ENCODE assay signal across 3 fruit fly cellular contexts in the genomic region with DNA sequence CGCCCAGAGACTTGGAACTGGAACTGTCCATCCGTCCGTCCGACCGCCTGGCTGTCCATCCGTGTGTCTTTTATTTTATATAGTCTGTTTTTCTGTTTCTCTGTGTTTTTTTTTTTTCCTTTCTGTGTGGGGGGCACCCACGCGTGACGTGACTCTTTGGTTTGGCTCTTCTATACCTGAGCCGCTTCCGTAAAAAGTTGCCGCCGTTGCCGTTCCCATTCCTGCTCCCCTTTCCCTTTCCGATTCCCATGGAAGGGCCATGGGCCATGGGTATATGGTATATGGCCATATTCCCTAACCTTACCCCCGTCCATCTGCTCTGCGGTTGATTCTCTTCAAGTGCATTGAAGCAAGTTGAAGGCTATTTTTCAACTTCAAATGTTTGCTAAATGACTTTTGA.
TF ChIP-seq lines count a peak whose summit lies in the region.

No protein-coding gene starts in this region.

- TF ChIP-seq CTCF in whole organism, embryonic (GFP tag; optimal IDR thresholded peaks at IDR 0.05; lab: Kevin White, UChicago): no peak

TF ChIP-seq in whole organism, embryonic, 481 proteins besides CTCF, POLR2A, EP300 and RAD21:
- TF ChIP-seq sens (GFP tag; lab: Kevin White, UChicago) (peak; percentile 65), kni (GFP tag; optimal IDR thresholded peaks at IDR 0.05; lab: Kevin White, UChicago) (peak; percentile 25), sqz (GFP tag; optimal IDR thresholded peaks at IDR 0.05; lab: Kevin White, UChicago) (peak; percentile 4), lmd (GFP tag; IDR thresholded peaks at IDR 0.05; lab: Robert Waterston, UW) (0 out of 2 replicates have a peak, but pooled peaks have one; percentile 8), grn (GFP tag; optimal IDR thresholded peaks at IDR 0.05; lab: Kevin White, UChicago) (no peak), CG15601 (tag; optimal IDR thresholded peaks at IDR 0.05; lab: Kevin White, UChicago) (peak; percentile 25), pros (GFP tag; optimal IDR thresholded peaks at IDR 0.05; lab: Kevin White, UChicago) (peak; percentile 16), sr (GFP tag; IDR thresholded peaks at IDR 0.05; lab: Robert Waterston, UW) (peak; percentile 28; the same call in 1 of the 3 replicates), crol (GFP tag; IDR thresholded peaks at IDR 0.05; lab: Robert Waterston, UW) (no peak), Blimp-1 (GFP tag; optimal IDR thresholded peaks at IDR 0.05; lab: Kevin White, UChicago) (peak; percentile 13), z (GFP tag; IDR thresholded peaks at IDR 0.05; lab: Robert Waterston, UW) (peak; percentile 55; the same call in 1 of the 3 replicates), Ets65A (GFP tag; lab: Kevin White, UChicago) (no peak)

TF ChIP-seq in whole organism, prepupa, 60 proteins besides CTCF, POLR2A, EP300 and RAD21:
- TF ChIP-seq CG8119 (GFP tag; IDR thresholded peaks at IDR 0.05; lab: Robert Waterston, UW) (peak; percentile 15; the same call in 1 of the 3 replicates), dsx (GFP tag; optimal IDR thresholded peaks at IDR 0.05; lab: Kevin White, UChicago; ENCODE audit: poor library complexity, severe bottlenecking) (no peak), CG34406 (GFP tag; optimal IDR thresholded peaks at IDR 0.05; lab: Kevin White, UChicago) (no peak), CG10631 (GFP tag; optimal IDR thresholded peaks at IDR 0.05; lab: Kevin White, UChicago) (no peak), CG6854 (GFP tag; optimal IDR thresholded peaks at IDR 0.05; lab: Kevin White, UChicago) (no peak), achi (GFP tag; optimal IDR thresholded peaks at IDR 0.05; lab: Kevin White, UChicago) (no peak)

TF ChIP-seq in whole organism, pupa, 21 proteins besides CTCF, POLR2A, EP300 and RAD21:
- TF ChIP-seq CG15710 (tag; optimal IDR thresholded peaks at IDR 0.05; lab: Kevin White, UChicago) (no peak), CG13204 (GFP tag; optimal IDR thresholded peaks at IDR 0.05; lab: Kevin White, UChicago) (peak; percentile 31), Ets98B (GFP tag; IDR thresholded peaks at IDR 0.05; lab: Robert Waterston, UW) (no peak), rn (GFP tag; IDR thresholded peaks at IDR 0.05; lab: Robert Waterston, UW) (no peak), CG12605 (GFP tag; IDR thresholded peaks at IDR 0.05; lab: Robert Waterston, UW) (no peak)

Comparison
In these comparisons a context has a peak if more than half of its experiments do, and no peak if none do; other contexts are left out.
1. Of the 7 proteins assayed by ChIP-seq in both whole organism, embryonic and whole organism, prepupa: peak only in whole organism, embryonic: Blimp-1; only in whole organism, prepupa: none; in both: none; in neither: 6.